Fruit fly (Drosophila melanogaster): ENCODE data around the gene CG14662.

CG14662 gene

dm6 chr3R:4995549-4996277 lies 11.7 kb upstream of the CG14662 start (continued):
- peak; percentile 6 for TF ChIP-seq CG18476 (GFP tag; optimal IDR thresholded peaks at IDR 0.05)
- peak; percentile 64 for TF ChIP-seq Med (GFP tag)
- TF ChIP-seq ac (GFP tag; optimal IDR thresholded peaks at IDR 0.05): peak; percentile 14
- TF ChIP-seq corto (GFP tag; optimal IDR thresholded peaks at IDR 0.05): no peak
- TF ChIP-seq CG10959 (GFP tag; IDR thresholded peaks at IDR 0.05): no peak
- TF ChIP-seq ewg (GFP tag; optimal IDR thresholded peaks at IDR 0.05): no peak
- peak; percentile 51 for TF ChIP-seq gem (tag; optimal IDR thresholded peaks at IDR 0.05)
- no peak for TF ChIP-seq CG5245 (GFP tag; optimal IDR thresholded peaks at IDR 0.05)
- TF ChIP-seq CG12219 (GFP tag; optimal IDR thresholded peaks at IDR 0.05): peak; percentile 17
- TF ChIP-seq CG8290 (GFP tag; optimal IDR thresholded peaks at IDR 0.05): no peak
- TF ChIP-seq CG8290 (tag; optimal IDR thresholded peaks at IDR 0.05): peak; percentile 27
- TF ChIP-seq CG8478 (optimal IDR thresholded peaks at IDR 0.05): no peak
- TF ChIP-seq pnt (GFP tag; optimal IDR thresholded peaks at IDR 0.05): peak; percentile 6
- TF ChIP-seq CG11695 (GFP tag; IDR thresholded peaks at IDR 0.05): no peak
- peak in 1 of 2 experiments; percentile 72 for TF ChIP-seq eve (GFP tag; optimal IDR thresholded peaks at IDR 0.05)
- TF ChIP-seq CG11504 (tag; optimal IDR thresholded peaks at IDR 0.05): peak; percentile 34
- 0 out of 2 replicates have a peak, but pooled peaks have one; percentile 11 for TF ChIP-seq HLH3B (GFP tag; IDR thresholded peaks at IDR 0.05)
- TF ChIP-seq CG7745 (tag; optimal IDR thresholded peaks at IDR 0.05): no peak
- no peak for TF ChIP-seq caup (GFP tag; optimal IDR thresholded peaks at IDR 0.05; ENCODE audit: severe bottlenecking)
- peak; percentile 6 for TF ChIP-seq CG9727 (GFP tag; optimal IDR thresholded peaks at IDR 0.05)
- TF ChIP-seq CG12391 (tag; optimal IDR thresholded peaks at IDR 0.05): peak; percentile 10
- no peak for TF ChIP-seq fd102C (GFP tag; optimal IDR thresholded peaks at IDR 0.05)
- TF ChIP-seq stc (GFP tag; IDR thresholded peaks at IDR 0.05): no peak
- TF ChIP-seq Xrp1 (GFP tag; IDR thresholded peaks at IDR 0.05): peak; percentile 55; the same call in 1 of the 2 replicates
- TF ChIP-seq CG12236 (GFP tag; optimal IDR thresholded peaks at IDR 0.05): no peak
- no peak for TF ChIP-seq Hr51 (GFP tag; optimal IDR thresholded peaks at IDR 0.05)
- peak; percentile 11; the same call in 1 of the 2 replicates for TF ChIP-seq Ptx1 (GFP tag; IDR thresholded peaks at IDR 0.05)
- TF ChIP-seq Gsc (GFP tag; IDR thresholded peaks at IDR 0.05): no peak
- no peak for TF ChIP-seq Sry-β (GFP tag; optimal IDR thresholded peaks at IDR 0.05)
- TF ChIP-seq dan (GFP tag; IDR thresholded peaks at IDR 0.05): no peak
- no peak for TF ChIP-seq CG14965 (GFP tag; optimal IDR thresholded peaks at IDR 0.05; ENCODE audit: borderline replicate concordance)
- TF ChIP-seq btn (GFP tag; optimal IDR thresholded peaks at IDR 0.05): no peak
- TF ChIP-seq pho (GFP tag; optimal IDR thresholded peaks at IDR 0.05): no peak
- peak; percentile 2 for TF ChIP-seq CG7271 (tag; optimal IDR thresholded peaks at IDR 0.05)
- TF ChIP-seq sisA (GFP tag; IDR thresholded peaks at IDR 0.05): peak; percentile 22; the same call in 1 of the 2 replicates
- TF ChIP-seq CG13894 (tag; optimal IDR thresholded peaks at IDR 0.05): no peak
- TF ChIP-seq abd-A (tag; optimal IDR thresholded peaks at IDR 0.05): peak; percentile 13
- TF ChIP-seq CG1024 (GFP tag; IDR thresholded peaks at IDR 0.05): 0 out of 2 replicates have a peak, but pooled peaks have one; percentile 7
- no peak for TF ChIP-seq CG14014 (GFP tag; IDR thresholded peaks at IDR 0.05)
- TF ChIP-seq Max (GFP tag; optimal IDR thresholded peaks at IDR 0.05): no peak
- TF ChIP-seq fd3F (GFP tag; optimal IDR thresholded peaks at IDR 0.05): no peak
- no peak for TF ChIP-seq CG3995 (GFP tag; optimal IDR thresholded peaks at IDR 0.05)
- peak; percentile 3 for TF ChIP-seq Sox102F (GFP tag; optimal IDR thresholded peaks at IDR 0.05)
- no peak for TF ChIP-seq Ada2b (GFP tag; IDR thresholded peaks at IDR 0.05)
- TF ChIP-seq CG13424 (tag; optimal IDR thresholded peaks at IDR 0.05): peak; percentile 8
- TF ChIP-seq CG8359 (GFP tag; optimal IDR thresholded peaks at IDR 0.05; ENCODE audit: borderline replicate concordance): peak; percentile 12
- TF ChIP-seq HLHmδ (GFP tag; optimal IDR thresholded peaks at IDR 0.05): peak; percentile 10
- no peak for TF ChIP-seq Lpt (GFP tag; optimal IDR thresholded peaks at IDR 0.05)
- TF ChIP-seq tio (GFP tag; optimal IDR thresholded peaks at IDR 0.05): peak; percentile 2
- TF ChIP-seq bab2 (GFP tag; optimal IDR thresholded peaks at IDR 0.05): no peak
